Fruit fly (Drosophila melanogaster) S2 (cell line): ENCODE measurements around the gene ChLD3.

ENCODE experiments used
- CG8478 ChIP-seq: fragments of >200 bp; optimal IDR thresholded peaks from 2 replicates; lab custom pipeline; 2018
- CTCF ChIP-seq, 2 experiments: fragments of >200 bp; optimal IDR thresholded peaks; 2 replicates each; lab custom pipeline; 2018

ChLD3 gene

DNA sequence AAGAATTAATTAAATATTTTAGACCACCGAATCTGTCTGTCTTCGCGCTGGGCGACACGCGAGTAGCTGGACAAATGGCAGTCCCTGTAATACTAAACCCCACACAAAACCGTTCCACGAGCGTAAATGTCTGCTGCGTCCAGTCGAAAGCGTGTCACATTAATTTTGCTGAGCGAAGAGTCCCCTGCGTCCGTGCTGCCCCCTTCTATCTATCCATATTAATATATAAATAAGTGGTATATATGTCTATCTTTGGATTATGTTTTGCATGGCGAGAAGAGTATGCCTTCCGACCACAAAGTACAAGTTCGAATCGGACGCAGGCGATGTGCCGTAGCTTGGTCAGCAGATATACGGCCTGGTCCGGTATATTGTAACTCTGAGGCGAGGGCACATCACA lies 13.7 kb downstream of the ChLD3 start:
- TF ChIP-seq CTCF (optimal IDR thresholded peaks at IDR 0.05; lab: Kevin White, UChicago): no peak
- TF ChIP-seq CG8478 (lab: Kevin White, UChicago): no peak

DNA sequence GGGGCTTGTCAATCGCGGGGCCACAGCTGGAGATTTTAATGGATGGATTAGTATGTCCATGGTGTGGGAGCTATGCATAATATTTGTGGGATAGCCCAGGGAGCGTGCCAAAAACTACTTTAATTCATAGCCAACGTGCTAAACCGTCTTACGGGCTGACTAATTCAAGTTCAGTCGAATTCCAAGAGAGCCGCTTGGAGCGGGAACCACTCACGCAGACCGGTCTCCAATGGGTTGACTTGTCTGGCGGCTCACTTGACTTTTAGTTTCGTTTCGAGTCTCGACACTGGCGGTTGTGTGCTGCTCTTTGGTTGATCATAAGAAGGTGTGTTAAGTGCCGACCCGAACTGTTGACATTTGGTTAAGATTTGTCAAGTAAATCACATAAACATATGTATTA lies 15.4 kb downstream of the ChLD3 start, which contains the start of gene yellow-b:
TSS of gene yellow-b (plus strand) at position 263 of the 400 bp plus-strand sequence.
- TF ChIP-seq CG8478 (lab: Kevin White, UChicago): no peak
- TF ChIP-seq CTCF (optimal IDR thresholded peaks at IDR 0.05; lab: Kevin White, UChicago): no peak

DNA sequence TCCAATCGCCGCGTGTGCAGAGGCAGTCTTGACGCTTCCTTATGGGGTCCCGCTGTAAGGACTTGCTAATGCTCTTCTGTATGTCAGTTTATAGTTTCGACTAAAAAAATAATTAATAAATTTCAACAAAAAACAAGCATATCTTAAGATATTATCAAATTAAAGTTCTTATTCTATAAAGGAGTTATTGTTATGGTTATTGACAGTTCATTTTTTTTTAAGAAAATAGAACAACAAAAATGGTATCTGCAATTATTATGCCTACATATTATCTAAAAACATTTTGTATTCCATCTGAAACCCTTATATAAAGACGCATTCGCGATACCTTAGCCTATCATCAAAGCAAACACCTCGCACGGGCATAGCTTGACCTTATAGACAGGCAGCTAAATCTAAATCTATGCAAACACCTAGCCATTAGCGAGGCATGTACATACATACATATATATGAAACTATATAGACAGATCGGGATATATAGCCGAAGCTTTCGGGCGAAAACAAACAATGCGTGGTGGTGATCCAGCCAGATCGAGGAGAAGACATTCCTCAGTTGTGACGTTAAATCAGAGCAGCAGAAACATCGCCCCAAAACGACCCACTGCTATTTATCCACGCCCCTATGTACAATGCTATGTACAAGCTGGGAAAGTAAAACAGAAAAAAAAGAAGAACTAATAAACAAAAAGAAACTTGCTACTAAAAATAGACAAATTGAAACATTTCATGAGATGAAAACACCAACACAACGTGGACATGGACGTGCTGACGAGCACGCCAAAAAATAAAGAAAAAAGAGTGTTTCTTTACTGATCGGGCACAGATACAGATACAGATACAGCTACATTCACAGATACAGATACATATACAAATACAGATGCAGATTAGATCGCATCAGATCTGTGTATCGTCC lies 22.1 kb downstream of the ChLD3 start, which contains the start of gene ppk17:
TSS of gene ppk17 (minus strand) at position 51 of the 914 bp plus-strand sequence.
- TF ChIP-seq CTCF (optimal IDR thresholded peaks at IDR 0.05; lab: Kevin White, UChicago) (no peak), CG8478 (lab: Kevin White, UChicago) (no peak)

DNA sequence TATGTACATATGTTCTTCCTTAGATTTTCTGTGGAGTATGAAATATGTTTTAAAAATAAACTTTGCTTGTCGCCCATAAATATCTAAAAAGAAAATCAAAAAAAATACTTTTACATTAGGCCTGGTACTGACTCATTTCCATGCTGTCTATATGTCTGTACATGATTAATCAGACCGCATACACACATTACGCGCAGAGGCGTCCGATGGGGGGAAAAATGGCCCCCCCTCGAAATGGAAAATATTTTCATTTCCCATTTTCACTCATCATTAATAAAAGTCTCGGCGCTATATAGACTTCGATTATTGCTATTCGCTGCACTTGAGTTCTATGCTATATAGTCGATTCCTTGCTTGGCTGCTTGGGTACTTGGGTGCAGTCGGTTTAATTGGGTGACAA lies 23.2 kb downstream of the ChLD3 start:
- TF ChIP-seq CTCF (optimal IDR thresholded peaks at IDR 0.05; lab: Kevin White, UChicago): no peak
- no peak for TF ChIP-seq CG8478 (lab: Kevin White, UChicago)

DNA sequence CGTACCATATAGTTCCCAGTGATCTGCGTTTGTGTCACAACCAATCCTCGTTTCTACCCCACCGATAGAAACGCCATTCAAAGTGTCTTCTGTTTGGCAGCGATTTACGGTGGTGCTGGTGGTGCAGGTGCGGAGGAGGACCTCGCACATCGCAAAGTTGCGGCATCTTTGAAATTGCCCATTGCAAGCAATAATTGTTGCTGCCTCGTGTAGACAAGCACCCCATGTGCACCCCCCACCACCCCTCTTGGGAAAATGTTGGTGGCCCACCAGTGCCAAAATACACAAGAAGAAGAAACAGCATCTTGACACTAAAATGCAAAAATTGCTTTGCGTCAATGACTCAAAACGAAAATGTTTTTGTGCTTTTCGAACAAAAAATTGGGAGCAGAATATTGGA lies 25.8 kb downstream of the ChLD3 start:
- TF ChIP-seq CTCF (optimal IDR thresholded peaks at IDR 0.05; lab: Kevin White, UChicago) (no peak), CG8478 (lab: Kevin White, UChicago) (no peak)

DNA sequence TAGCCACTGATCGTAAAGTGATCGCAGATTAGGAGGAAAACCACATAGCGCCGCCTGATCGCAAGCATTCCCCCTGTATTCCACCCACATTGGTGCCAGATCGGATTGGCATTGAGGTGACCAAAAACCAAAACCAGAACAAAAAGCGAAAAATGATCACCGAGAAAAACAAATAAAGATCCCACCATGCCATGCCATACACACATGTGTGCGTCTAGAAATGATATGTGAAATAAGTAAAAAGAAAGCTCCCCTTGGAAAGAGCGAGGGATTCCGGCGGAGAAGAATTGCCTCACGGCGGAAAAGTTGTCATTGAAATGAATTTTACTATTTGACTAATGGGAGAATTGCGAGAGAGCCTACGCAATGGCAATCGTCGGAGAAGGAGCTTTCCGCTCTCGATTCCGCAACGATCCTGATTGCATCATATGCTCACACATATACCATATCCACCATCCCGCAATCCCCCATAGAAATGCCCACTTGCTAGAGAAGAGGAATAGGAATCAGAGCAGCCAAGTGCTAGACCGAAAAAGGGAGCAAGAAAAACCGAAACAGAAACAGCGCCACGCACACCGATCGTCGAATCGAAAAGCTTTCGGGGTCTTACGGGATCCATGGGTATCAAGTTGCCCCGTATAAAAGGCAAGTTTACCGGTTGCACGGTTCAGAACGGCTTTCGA lies 27.6 kb downstream of the ChLD3 start, which contains the start of gene Mhc:
TSS of gene Mhc (plus strand) at position 497 of the 683 bp plus-strand sequence.
- no peak for TF ChIP-seq CG8478 (lab: Kevin White, UChicago)
- TF ChIP-seq CTCF (optimal IDR thresholded peaks at IDR 0.05; lab: Kevin White, UChicago): no peak

- TF ChIP-seq CG8478 (lab: Kevin White, UChicago) (no peak), CTCF (optimal IDR thresholded peaks at IDR 0.05; lab: Kevin White, UChicago) (peak in 1 of 2 experiments; percentile 8)
These were observed 48.9 kb downstream of the ChLD3 start for dm6 chr2L:16787548-16787947.

DNA sequence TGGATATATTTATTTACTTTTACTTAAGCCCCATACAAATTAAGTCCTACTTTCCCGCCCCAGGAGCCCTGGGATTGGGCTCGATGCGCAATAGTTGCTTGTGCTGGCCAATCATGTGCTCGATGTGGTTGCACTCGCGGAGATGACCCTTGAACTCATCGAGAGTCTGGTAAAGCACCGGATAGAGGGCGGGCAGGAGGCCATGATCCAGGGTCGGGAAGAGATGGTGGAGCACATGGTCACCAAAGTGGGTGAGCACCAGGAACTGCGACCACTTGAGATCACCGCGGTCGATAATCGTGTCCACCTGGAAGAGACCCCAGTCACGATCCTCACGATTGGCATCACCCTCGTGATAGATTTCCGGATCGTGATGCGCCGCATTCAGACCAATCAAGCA lies 50.2 kb downstream of the ChLD3 start:
- no peak for TF ChIP-seq CTCF (optimal IDR thresholded peaks at IDR 0.05; lab: Kevin White, UChicago)
- TF ChIP-seq CG8478 (lab: Kevin White, UChicago): no peak

DNA sequence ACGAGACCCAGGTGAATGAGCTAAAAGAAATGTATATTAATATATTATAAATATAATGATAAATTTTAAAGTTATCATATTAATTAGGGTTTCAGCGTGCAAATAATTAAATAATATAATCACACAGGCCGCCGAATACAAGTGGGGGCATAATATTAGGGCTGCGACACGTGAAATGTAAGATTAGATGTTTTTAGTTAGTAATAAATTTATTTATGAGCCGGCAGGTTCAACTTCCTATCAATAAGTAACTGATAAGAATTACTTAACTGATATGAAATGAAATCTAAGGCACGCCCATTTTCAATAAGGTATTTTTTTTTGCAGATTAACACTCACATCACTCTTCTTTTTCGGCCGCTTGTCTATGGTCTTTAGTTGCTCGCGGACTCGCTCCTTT lies 51.2 kb downstream of the ChLD3 start:
- TF ChIP-seq CTCF (optimal IDR thresholded peaks at IDR 0.05; lab: Kevin White, UChicago) (no peak), CG8478 (lab: Kevin White, UChicago) (no peak)

DNA sequence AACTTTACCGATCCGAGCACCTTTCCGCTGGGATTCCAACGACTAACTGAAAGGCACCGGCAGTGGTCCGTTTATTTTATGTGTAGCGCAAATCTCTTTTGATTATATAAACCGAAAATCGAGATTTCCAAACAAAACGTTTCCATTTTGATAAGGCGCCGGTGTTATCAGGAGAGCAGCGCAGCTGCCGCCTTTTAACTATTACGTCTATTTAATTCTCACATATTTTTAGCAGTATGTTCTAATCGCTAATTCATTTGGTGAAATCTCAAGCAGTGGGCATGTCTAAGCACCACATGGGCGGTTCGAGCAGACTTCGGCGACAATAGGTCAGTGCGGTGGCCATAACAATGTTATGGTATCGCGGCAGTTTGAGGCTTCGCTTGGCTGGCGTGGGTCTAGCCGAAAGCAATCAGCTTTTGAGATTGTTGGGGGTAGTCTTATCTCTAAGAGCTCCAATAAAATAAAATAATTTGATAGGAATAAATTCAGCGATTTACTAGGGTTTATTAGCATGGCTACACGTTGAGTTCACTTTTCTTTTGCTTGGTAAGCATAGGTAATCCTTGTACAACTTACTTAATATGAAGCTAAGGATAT lies 52.1 kb downstream of the ChLD3 start, which contains the start of gene Cyt-b5-r:
TSS of gene Cyt-b5-r (minus strand) at position 51 of the 600 bp plus-strand sequence.
- no peak for TF ChIP-seq CTCF (optimal IDR thresholded peaks at IDR 0.05; lab: Kevin White, UChicago)
- no peak for TF ChIP-seq CG8478 (lab: Kevin White, UChicago)

DNA sequence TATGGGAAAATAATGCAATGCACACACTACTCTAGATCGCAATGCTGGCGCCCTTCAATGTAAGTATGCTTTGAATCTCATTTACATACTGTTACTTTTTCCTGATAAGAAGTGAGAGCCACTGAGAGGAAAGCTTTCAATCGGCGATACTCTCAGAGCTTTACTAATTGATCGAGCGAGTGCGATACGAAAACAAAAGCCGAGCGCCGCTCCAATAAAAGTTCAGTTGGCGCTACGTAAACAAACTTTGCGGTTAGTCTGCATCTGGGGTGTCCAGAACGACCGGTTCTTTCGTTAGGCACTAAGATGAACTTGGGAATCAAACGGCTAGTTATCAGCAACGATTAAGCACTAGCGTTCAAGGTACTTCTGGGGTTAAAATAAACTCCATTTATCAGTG lies 52.7 kb downstream of the ChLD3 start, which contains the start of gene CG17928:
TSS of gene CG17928 (plus strand) at position 224 of the 400 bp plus-strand sequence.
- TF ChIP-seq CG8478 (lab: Kevin White, UChicago) (no peak), CTCF (optimal IDR thresholded peaks at IDR 0.05; lab: Kevin White, UChicago) (no peak)
